Worm (Caenorhabditis elegans) whole organism, L2 larva: ENCODE data around the gene pha-2.

Source experiments
- C34F6.9 ChIP-seq: fragments of 150-350 bp; optimal IDR thresholded peaks from 2 replicates; lab custom pipeline; 2014; ENCODE audit warnings: missing biosample characterization, missing genetic modification characterization
- R02D3.7 ChIP-seq: fragments of 150-350 bp; optimal IDR thresholded peaks from 2 replicates; lab custom pipeline; 2014; ENCODE audit warnings: missing biosample characterization, missing genetic modification characterization
- ZK546.5 ChIP-seq: sonication (generic microtip); optimal IDR thresholded peaks from 2 replicates; lab custom pipeline; 2017; ENCODE audit warnings: missing biosample characterization, missing genetic modification characterization
- aly-2 ChIP-seq: fragments of 150-350 bp; optimal IDR thresholded peaks from 2 replicates; lab custom pipeline; 2014; ENCODE audit warnings: missing biosample characterization, missing genetic modification characterization
- ama-1 ChIP-seq: fragments of 150-350 bp; optimal IDR thresholded peaks from 2 replicates; lab custom pipeline; 2018; ENCODE audit warnings: inconsistent platforms
- blmp-1 ChIP-seq: sonication (generic microtip); optimal IDR thresholded peaks from 2 replicates; lab custom pipeline; 2017; ENCODE audit warnings: missing genetic modification characterization, mild to moderate bottlenecking, missing compliant biosample characterization, antibody characterized with exemption, moderate library complexity; ENCODE audit not compliant: insufficient read depth
- ceh-16 ChIP-seq: fragments of 150-350 bp; optimal IDR thresholded peaks from 2 replicates; lab custom pipeline; 2014; ENCODE audit warnings: missing biosample characterization, missing genetic modification characterization
- ceh-82 ChIP-seq: fragments of 150-350 bp; optimal IDR thresholded peaks from 2 replicates; lab custom pipeline; 2014; ENCODE audit warnings: missing biosample characterization, missing genetic modification characterization
- crh-2 ChIP-seq: sonication (generic microtip); optimal IDR thresholded peaks from 2 replicates; lab custom pipeline; 2017; ENCODE audit warnings: missing biosample characterization, missing genetic modification characterization
- dmd-4 ChIP-seq: sonication (generic microtip); optimal IDR thresholded peaks from 2 replicates; lab custom pipeline; 2017; ENCODE audit warnings: missing biosample characterization, missing genetic modification characterization
- elt-1 ChIP-seq: fragments of 150-350 bp; optimal IDR thresholded peaks from 2 replicates; lab custom pipeline; 2014; ENCODE audit warnings: missing biosample characterization, missing genetic modification characterization
- elt-3 ChIP-seq: sonication (generic microtip); optimal IDR thresholded peaks from 2 replicates; lab custom pipeline; 2017; ENCODE audit warnings: missing biosample characterization, missing genetic modification characterization
- fos-1 ChIP-seq: fragments of 150-350 bp; optimal IDR thresholded peaks from 2 replicates; lab custom pipeline; 2014; ENCODE audit warnings: missing biosample characterization, missing genetic modification characterization
- gmeb-1 ChIP-seq: fragments of 150-350 bp; optimal IDR thresholded peaks from 2 replicates; lab custom pipeline; 2014; ENCODE audit warnings: missing biosample characterization, missing genetic modification characterization
- lin-39 ChIP-seq: fragments of 150-350 bp; optimal IDR thresholded peaks from 2 replicates; lab custom pipeline; 2014; ENCODE audit warnings: missing biosample characterization, missing genetic modification reagents, missing genetic modification characterization
- lsy-2 ChIP-seq, 2 experiments: fragments of 150-350 bp in 1 of 2; sonication (generic microtip) in 1 of 2; optimal IDR thresholded peaks; 2 replicates each; lab custom pipeline; 2014 to 2017; ENCODE audit warnings: missing biosample characterization in 2 of 2, missing genetic modification characterization in 2 of 2
- mab-5 ChIP-seq: fragments of 150-350 bp; optimal IDR thresholded peaks from 2 replicates; lab custom pipeline; 2014; ENCODE audit warnings: missing biosample characterization, missing genetic modification characterization
- nhr-12 ChIP-seq: fragments of 150-350 bp; optimal IDR thresholded peaks from 2 replicates; lab custom pipeline; 2014; ENCODE audit warnings: missing biosample characterization, missing genetic modification characterization
- nhr-129 ChIP-seq: fragments of 150-350 bp; optimal IDR thresholded peaks from 2 replicates; lab custom pipeline; 2014; ENCODE audit warnings: missing biosample characterization, missing genetic modification characterization
- nhr-237 ChIP-seq: fragments of 150-350 bp; optimal IDR thresholded peaks from 2 replicates; lab custom pipeline; 2014; ENCODE audit warnings: missing biosample characterization, missing genetic modification characterization
- nhr-25 ChIP-seq: fragments of 150-350 bp; sonication (generic microtip); optimal IDR thresholded peaks from 3 replicates; lab custom pipeline; 2014; ENCODE audit warnings: missing biosample characterization, missing genetic modification characterization
- nhr-6 ChIP-seq: fragments of 150-350 bp; optimal IDR thresholded peaks from 2 replicates; lab custom pipeline; 2014; ENCODE audit warnings: missing biosample characterization, missing genetic modification characterization
- peb-1 ChIP-seq: fragments of 150-350 bp; optimal IDR thresholded peaks from 2 replicates; lab custom pipeline; 2014; ENCODE audit warnings: missing biosample characterization, missing genetic modification characterization
- sem-4 ChIP-seq: fragments of 150-350 bp; optimal IDR thresholded peaks from 2 replicates; lab custom pipeline; 2014; ENCODE audit warnings: missing biosample characterization, missing genetic modification reagents, missing genetic modification characterization
- skn-1 ChIP-seq: sonication (generic microtip); optimal IDR thresholded peaks from 2 replicates; lab custom pipeline; 2017; ENCODE audit warnings: missing biosample characterization, missing genetic modification characterization
- sma-3 ChIP-seq: sonication (generic microtip); optimal IDR thresholded peaks from 2 replicates; lab custom pipeline; 2016; ENCODE audit warnings: missing genetic modification reagents, missing genetic modification characterization, missing compliant biosample characterization
- sma-9 ChIP-seq, 2 experiments: fragments of 150-350 bp in 1 of 2; sonication (generic microtip) in 1 of 2; optimal IDR thresholded peaks; 2 replicates each; lab custom pipeline; 2014 to 2016; ENCODE audit warnings: missing genetic modification characterization in 2 of 2, mild to moderate bottlenecking in 1 of 2, missing biosample characterization in 1 of 2, missing compliant biosample characterization in 1 of 2, missing genetic modification reagents in 1 of 2, moderate library complexity in 1 of 2
- snpc-4 ChIP-seq: fragments of 150-350 bp; optimal IDR thresholded peaks from 2 replicates; lab custom pipeline; 2014; ENCODE audit warnings: missing biosample characterization, missing genetic modification characterization
- unc-55 ChIP-seq: fragments of 150-350 bp; sonication (generic microtip); optimal IDR thresholded peaks from 3 replicates; lab custom pipeline; 2014; ENCODE audit warnings: missing biosample characterization, missing genetic modification reagents, missing genetic modification characterization
- unc-62 ChIP-seq: fragments of 150-350 bp; optimal IDR thresholded peaks from 2 replicates; lab custom pipeline; 2014; ENCODE audit warnings: missing biosample characterization, missing genetic modification reagents, missing genetic modification characterization
- ztf-1 ChIP-seq: fragments of 200-800 bp; sonication (Bioruptor generic); conservative IDR thresholded peaks from 2 replicates; pipeline ENCODE4 v1.3.6; 2022; ENCODE audit warnings: missing genetic modification characterization, missing compliant biosample characterization
- ztf-11 ChIP-seq: sonication (generic microtip); optimal IDR thresholded peaks from 2 replicates; lab custom pipeline; 2017; ENCODE audit warnings: missing biosample characterization, missing genetic modification characterization

The pha-2 gene

ce11 chrX:661727-662330, 25.0 kb upstream of the pha-2 start, which contains the start of gene rund-1 (continued):
- TF ChIP-seq ztf-11 (tag; lab: Kevin White, UChicago) (no peak), nhr-25 (tag; lab: Kevin White, UChicago) (no peak), gmeb-1 (no peak), sma-3 (GFP tag; lab: Kevin White, UChicago) (no peak), skn-1 (tag; lab: Kevin White, UChicago) (no peak)

- TF ChIP-seq elt-3 (tag; lab: Kevin White, UChicago) (no peak), C34F6.9 (no peak)
Measured at ce11 chrX:655884-656283, 19.1 kb upstream of the pha-2 start, which contains the start of gene lpr-7. TSS of gene lpr-7 (plus strand) at chrX:656184.

ce11 chrX:654804-655203, 18.0 kb upstream of the pha-2 start, which contains the start of gene ifc-2:
TSS of gene ifc-2 (minus strand) at chrX:654904.
- TF ChIP-seq nhr-12 (tag; lab: Kevin White, UChicago) (no peak), ztf-1 (GFP tag; lab: Robert Waterston, UW) (no peak), unc-55 (GFP tag; lab: Kevin White, UChicago) (no peak), R02D3.7 (tag; lab: Kevin White, UChicago) (no peak), sem-4 (no peak), nhr-129 (tag; lab: Kevin White, UChicago) (no peak), blmp-1 (tag; lab: Kevin White, UChicago) (no peak), sma-3 (GFP tag; lab: Kevin White, UChicago) (no peak), aly-2 (tag; lab: Kevin White, UChicago) (no peak), elt-1 (tag; lab: Kevin White, UChicago) (no peak), mab-5 (tag; lab: Kevin White, UChicago) (no peak), nhr-237 (tag; lab: Kevin White, UChicago) (no peak), unc-62 (no peak), ceh-16 (tag; lab: Kevin White, UChicago) (no peak), nhr-6 (tag; lab: Kevin White, UChicago) (no peak), gmeb-1 (no peak)
- TF ChIP-seq, all 48 proteins: peak for 0

ce11 chrX:651616-652015, 14.8 kb upstream of the pha-2 start:
- TF ChIP-seq crh-2 (tag; lab: Kevin White, UChicago) (peak; percentile 18), ZK546.5 (tag; lab: Kevin White, UChicago) (no peak), dmd-4 (tag; lab: Kevin White, UChicago) (no peak), sma-9 (GFP tag; optimal IDR thresholded peaks at IDR 0.05; lab: Kevin White, UChicago) (peak; percentile 40), sma-9 (tag; optimal IDR thresholded peaks at IDR 0.05; lab: Kevin White, UChicago) (no peak), nhr-25 (tag; lab: Kevin White, UChicago) (no peak), lsy-2 (tag; optimal IDR thresholded peaks at IDR 0.05; lab: Kevin White, UChicago) (no peak), lin-39 (tag; lab: Kevin White, UChicago) (no peak), nhr-237 (tag; lab: Kevin White, UChicago) (no peak), peb-1 (no peak), fos-1 (tag; lab: Kevin White, UChicago) (peak; percentile 68), skn-1 (tag; lab: Kevin White, UChicago) (no peak), gmeb-1 (peak; percentile 19), ceh-82 (tag; lab: Kevin White, UChicago) (no peak), snpc-4 (no peak), ama-1 (lab: Kevin White, UChicago) (no peak), unc-62 (no peak)

ce11 chrX:646493-646892, 9.7 kb upstream of the pha-2 start:
- TF ChIP-seq sma-9 (GFP tag; optimal IDR thresholded peaks at IDR 0.05; lab: Kevin White, UChicago) (peak; percentile 8), sma-9 (tag; optimal IDR thresholded peaks at IDR 0.05; lab: Kevin White, UChicago) (no peak), fos-1 (tag; lab: Kevin White, UChicago) (peak; percentile 52), sma-3 (GFP tag; lab: Kevin White, UChicago) (no peak), crh-2 (tag; lab: Kevin White, UChicago) (peak; percentile 20)
